Fruit fly (Drosophila melanogaster): Measurements from ENCODE around the gene Ir67b.

DNA sequence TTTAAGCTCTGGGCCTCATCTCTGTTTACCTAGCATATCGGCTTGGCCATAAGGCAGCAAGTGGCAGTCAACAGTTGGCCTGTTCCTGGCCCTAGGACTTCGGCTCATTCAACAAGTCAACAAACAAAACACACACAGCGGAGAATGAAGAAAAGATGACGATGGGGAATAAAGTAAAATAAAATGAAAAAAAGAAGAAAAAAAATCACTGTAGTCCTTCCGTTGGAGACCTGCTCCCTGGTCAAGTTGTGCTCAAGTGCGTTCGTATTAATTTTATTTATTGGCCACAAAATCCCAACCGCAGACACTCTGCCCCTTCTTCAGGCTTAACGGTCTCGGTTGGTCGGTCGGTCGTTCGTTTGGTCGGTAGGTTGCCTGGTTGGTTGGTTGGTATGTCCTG is 13.4 kb downstream of the Ir67b start:
- TF ChIP-seq Gug (GFP tag; IDR thresholded peaks at IDR 0.05) (no peak), CG34406 (GFP tag; optimal IDR thresholded peaks at IDR 0.05) (no peak), Hr39 (GFP tag; optimal IDR thresholded peaks at IDR 0.05) (no peak), CG8632 (GFP tag; optimal IDR thresholded peaks at IDR 0.05) (no peak), ss (GFP tag; optimal IDR thresholded peaks at IDR 0.05) (peak; percentile 57 to 68), lz (GFP tag; optimal IDR thresholded peaks at IDR 0.05) (no peak), OdsH (GFP tag; optimal IDR thresholded peaks at IDR 0.05) (no peak), CG8319 (GFP tag; optimal IDR thresholded peaks at IDR 0.05) (peak; percentile 21), cyc (GFP tag; optimal IDR thresholded peaks at IDR 0.05) (no peak), CG11902 (GFP tag; optimal IDR thresholded peaks at IDR 0.05) (no peak), CG10669 (GFP tag; optimal IDR thresholded peaks at IDR 0.05) (no peak), achi (GFP tag; optimal IDR thresholded peaks at IDR 0.05) (peak; percentile 1), CG6854 (GFP tag; optimal IDR thresholded peaks at IDR 0.05) (no peak)

Measured in whole organism, prepupa.